Worm (Caenorhabditis elegans) whole organism, late embryonic: ENCODE data around the gene rsef-1.

Experiments used
- C38D4.7 ChIP-seq: fragments of 200-800 bp; sonication (Bioruptor generic); optimal IDR thresholded peaks from 2 replicates; lab custom pipeline; 2018; ENCODE audit warnings: mild to moderate bottlenecking, missing genetic modification characterization, moderate library complexity, missing compliant biosample characterization
- F13H6.1 ChIP-seq: sonication (generic microtip); optimal IDR thresholded peaks from 2 replicates; lab custom pipeline; 2016; ENCODE audit warnings: missing genetic modification characterization, missing compliant biosample characterization
- K02D7.2 ChIP-seq: sonication (generic microtip); optimal IDR thresholded peaks from 2 replicates; lab custom pipeline; 2017; ENCODE audit warnings: mild to moderate bottlenecking, missing genetic modification characterization, missing compliant biosample characterization
- K09A11.1 ChIP-seq: sonication (generic microtip); optimal IDR thresholded peaks from 2 replicates; lab custom pipeline; 2017; ENCODE audit warnings: antibody characterized with exemption, mild to moderate bottlenecking, missing genetic modification characterization, missing compliant biosample characterization; ENCODE audit not compliant: insufficient read depth
- Y22D7AL.16 ChIP-seq: sonication (generic microtip); optimal IDR thresholded peaks from 2 replicates; lab custom pipeline; 2016; ENCODE audit warnings: missing genetic modification characterization, missing compliant biosample characterization
- ahr-1 ChIP-seq: sonication (generic microtip); optimal IDR thresholded peaks from 2 replicates; lab custom pipeline; 2016; ENCODE audit warnings: missing genetic modification characterization, missing compliant biosample characterization
- ceh-18 ChIP-seq: sonication (generic microtip); optimal IDR thresholded peaks from 2 replicates; lab custom pipeline; 2016; ENCODE audit warnings: missing genetic modification characterization, missing compliant biosample characterization
- ceh-19 ChIP-seq: fragments of 200-800 bp; sonication (Bioruptor generic); optimal IDR thresholded peaks from 2 replicates; lab custom pipeline; 2018; ENCODE audit warnings: mild to moderate bottlenecking, missing genetic modification characterization, missing compliant biosample characterization
- ceh-2 ChIP-seq: sonication (generic microtip); optimal IDR thresholded peaks from 2 replicates; lab custom pipeline; 2016; ENCODE audit warnings: missing genotype, missing genetic modification characterization, missing compliant biosample characterization
- ceh-22 ChIP-seq: sonication (generic microtip); optimal IDR thresholded peaks from 2 replicates; lab custom pipeline; 2017; ENCODE audit warnings: missing biosample characterization, missing genetic modification characterization
- ceh-45 ChIP-seq: fragments of 200-800 bp; sonication (Bioruptor generic); IDR thresholded peaks from 2 replicates; pipeline ENCODE4 v1.3.6; 2022; ENCODE audit warnings: missing genetic modification reagents, missing genetic modification characterization, missing compliant biosample characterization
- ceh-48 ChIP-seq: sonication (generic microtip); optimal IDR thresholded peaks from 2 replicates; lab custom pipeline; 2016; ENCODE audit warnings: missing genetic modification characterization, inconsistent platforms, missing compliant biosample characterization
- ceh-6 ChIP-seq: fragments of 200-800 bp; sonication (Bioruptor generic); optimal IDR thresholded peaks from 2 replicates; lab custom pipeline; 2018; ENCODE audit warnings: mild to moderate bottlenecking, missing genetic modification characterization, missing compliant biosample characterization
- elt-2 ChIP-seq: sonication (generic microtip); optimal IDR thresholded peaks from 2 replicates; lab custom pipeline; 2016; ENCODE audit warnings: missing genetic modification reagents, missing genetic modification characterization, missing compliant biosample characterization
- elt-4 ChIP-seq: sonication (generic microtip); optimal IDR thresholded peaks from 2 replicates; lab custom pipeline; 2016; ENCODE audit warnings: missing genetic modification characterization, missing compliant biosample characterization
- eyg-1 ChIP-seq: sonication (generic microtip); optimal IDR thresholded peaks from 2 replicates; lab custom pipeline; 2016; ENCODE audit warnings: missing genotype, missing genetic modification characterization, missing compliant biosample characterization
- fax-1 ChIP-seq: sonication (generic microtip); optimal IDR thresholded peaks from 2 replicates; lab custom pipeline; 2016; ENCODE audit warnings: missing genotype, missing genetic modification characterization, missing compliant biosample characterization
- fkh-6 ChIP-seq: sonication (generic microtip); optimal IDR thresholded peaks from 2 replicates; lab custom pipeline; 2016; ENCODE audit warnings: missing genetic modification characterization, missing compliant biosample characterization
- hlh-13 ChIP-seq: fragments of 200-800 bp; sonication (Bioruptor generic); optimal IDR thresholded peaks from 2 replicates; lab custom pipeline; 2018; ENCODE audit warnings: mild to moderate bottlenecking, missing genetic modification characterization, missing compliant biosample characterization
- hlh-6 ChIP-seq: sonication (generic microtip); optimal IDR thresholded peaks from 2 replicates; lab custom pipeline; 2016; ENCODE audit warnings: missing genotype, missing genetic modification characterization, missing compliant biosample characterization
- hlh-8 ChIP-seq: sonication (generic microtip); optimal IDR thresholded peaks from 2 replicates; lab custom pipeline; 2016; ENCODE audit warnings: missing genotype, missing genetic modification characterization, missing compliant biosample characterization
- lin-11 ChIP-seq: fragments of 200-800 bp; sonication (Bioruptor generic); optimal IDR thresholded peaks from 2 replicates; lab custom pipeline; 2018; ENCODE audit warnings: mild to moderate bottlenecking, missing genetic modification characterization, missing compliant biosample characterization
- mec-3 ChIP-seq: sonication (generic microtip); optimal IDR thresholded peaks from 2 replicates; lab custom pipeline; 2016; ENCODE audit warnings: borderline replicate concordance, missing genetic modification characterization, missing compliant biosample characterization
- nhr-11 ChIP-seq: fragments of 150-350 bp; optimal IDR thresholded peaks from 2 replicates; lab custom pipeline; 2014; ENCODE audit warnings: missing biosample characterization, missing genetic modification characterization
- nhr-232 ChIP-seq: sonication (generic microtip); optimal IDR thresholded peaks from 2 replicates; lab custom pipeline; 2016; ENCODE audit warnings: missing genetic modification characterization, missing compliant biosample characterization
- odd-2 ChIP-seq: sonication (generic microtip); optimal IDR thresholded peaks from 2 replicates; lab custom pipeline; 2017; ENCODE audit warnings: antibody characterized with exemption, mild to moderate bottlenecking, missing genetic modification characterization, missing compliant biosample characterization
- pag-3 ChIP-seq: sonication (generic microtip); optimal IDR thresholded peaks from 2 replicates; lab custom pipeline; 2016; ENCODE audit warnings: missing compliant biosample characterization, missing genetic modification characterization, borderline replicate concordance
- pat-9 ChIP-seq: fragments of 200-800 bp; sonication (Bioruptor generic); optimal IDR thresholded peaks from 2 replicates; lab custom pipeline; 2018; ENCODE audit warnings: mild to moderate bottlenecking, missing genetic modification characterization, moderate library complexity, missing compliant biosample characterization
- pax-1 ChIP-seq: fragments of 150-350 bp; optimal IDR thresholded peaks from 2 replicates; lab custom pipeline; 2014; ENCODE audit warnings: missing biosample characterization, missing genetic modification characterization
- pha-2 ChIP-seq: sonication (generic microtip); optimal IDR thresholded peaks from 2 replicates; lab custom pipeline; 2017; ENCODE audit warnings: mild to moderate bottlenecking, missing genetic modification characterization, missing compliant biosample characterization
- pqm-1 ChIP-seq: sonication (generic microtip); optimal IDR thresholded peaks from 2 replicates; lab custom pipeline; 2016; ENCODE audit warnings: missing genetic modification characterization, missing compliant biosample characterization
- pros-1 ChIP-seq: fragments of 150-350 bp; optimal IDR thresholded peaks from 2 replicates; lab custom pipeline; 2014; ENCODE audit warnings: missing biosample characterization, missing genetic modification reagents, missing genetic modification characterization
- tbx-2 ChIP-seq: sonication (generic microtip); optimal IDR thresholded peaks from 2 replicates; lab custom pipeline; 2016; ENCODE audit warnings: missing genetic modification characterization, missing compliant biosample characterization
- ttx-3 ChIP-seq: sonication (generic microtip); optimal IDR thresholded peaks from 2 replicates; lab custom pipeline; 2016; ENCODE audit warnings: missing genetic modification reagents, missing genetic modification characterization, missing compliant biosample characterization
- unc-3 ChIP-seq, 2 experiments: fragments of 200-800 bp in 1 of 2; sonication (Bioruptor generic) in 1 of 2; sonication (generic microtip) in 1 of 2; conservative IDR thresholded peaks in 1 of 2; optimal IDR thresholded peaks in 1 of 2; 2 replicates each; pipeline versions ENCODE4 v1.3.6 to Lab custom; 2016 to 2022; ENCODE audit warnings: missing compliant biosample characterization in 2 of 2, missing genetic modification characterization in 2 of 2, missing genetic modification reagents in 1 of 2
- unc-42 ChIP-seq: sonication (generic microtip); optimal IDR thresholded peaks from 2 replicates; lab custom pipeline; 2016; ENCODE audit warnings: missing genotype, missing genetic modification characterization, missing compliant biosample characterization
- unc-55 ChIP-seq: sonication (generic microtip); optimal IDR thresholded peaks from 2 replicates; lab custom pipeline; 2017; ENCODE audit warnings: missing biosample characterization, missing genetic modification reagents, missing genetic modification characterization
- ztf-16 ChIP-seq: sonication (generic microtip); optimal IDR thresholded peaks from 2 replicates; lab custom pipeline; 2017; ENCODE audit warnings: missing genetic modification characterization, missing compliant biosample characterization

The rsef-1 gene

DNA sequence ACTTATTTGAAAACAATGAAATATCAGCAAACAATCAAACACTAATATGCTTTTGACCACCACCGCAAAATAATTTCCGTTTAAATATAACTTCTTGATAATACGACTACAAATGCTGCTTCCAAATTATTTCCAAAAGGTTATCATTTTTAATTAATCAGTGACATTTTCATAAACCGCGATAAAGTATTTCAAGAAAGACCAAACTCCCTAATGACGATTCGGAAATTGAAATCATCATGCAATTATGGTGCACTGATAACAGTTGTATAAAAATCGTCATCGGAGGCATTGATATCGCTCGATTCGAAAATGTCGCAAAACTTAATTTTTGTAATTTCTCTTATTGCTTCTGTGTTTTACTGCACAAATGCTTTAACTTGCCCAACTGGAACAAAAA, 27.7 kb downstream of the rsef-1 start, which contains the start of gene clec-265:
Gene clec-265 (plus strand): TSS at position 300 of the 400 bp plus-strand sequence.
- TF ChIP-seq ceh-48 (tag; lab: Kevin White, UChicago) (no peak), hlh-13 (no peak), C38D4.7 (GFP tag; lab: Kevin White, UChicago) (no peak), ztf-16 (no peak), unc-3 (GFP tag; conservative IDR thresholded peaks at IDR 0.05; lab: Robert Waterston, UW) (no peak), unc-3 (tag; optimal IDR thresholded peaks at IDR 0.05; lab: Kevin White, UChicago) (no peak), nhr-11 (tag; lab: Kevin White, UChicago) (no peak), pqm-1 (tag; lab: Kevin White, UChicago) (no peak), fkh-6 (tag; lab: Kevin White, UChicago) (no peak), fax-1 (tag; lab: Kevin White, UChicago) (no peak), nhr-232 (tag; lab: Kevin White, UChicago) (no peak), K09A11.1 (tag; lab: Kevin White, UChicago) (no peak), unc-42 (tag; lab: Kevin White, UChicago) (no peak), elt-2 (no peak), ceh-2 (tag; lab: Kevin White, UChicago) (no peak), pha-2 (tag; lab: Kevin White, UChicago) (no peak), tbx-2 (no peak), eyg-1 (tag; lab: Kevin White, UChicago) (no peak), Y22D7AL.16 (no peak), ttx-3 (no peak)

DNA sequence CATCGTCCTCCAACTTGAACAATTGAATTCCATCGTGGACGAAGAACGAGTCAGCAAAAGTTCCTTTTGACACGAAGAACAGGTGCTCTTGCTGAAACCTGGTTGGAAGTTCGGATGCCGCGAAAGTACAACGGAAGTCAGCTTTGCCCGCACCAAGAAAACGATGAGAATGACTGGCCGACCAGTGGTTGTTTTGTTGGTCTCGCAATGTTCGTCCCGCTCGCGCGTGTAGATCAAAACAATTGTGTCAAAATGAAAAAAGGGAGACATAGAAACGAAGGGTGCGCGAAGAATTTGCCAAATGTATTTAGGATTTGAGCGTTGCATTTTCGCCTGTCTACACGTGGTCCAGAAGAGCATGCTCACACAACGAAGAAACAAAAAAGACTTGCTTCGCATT, 30.2 kb downstream of the rsef-1 start, which contains the start of gene M02F4.1:
Gene M02F4.1 (minus strand): TSS at position 101 of the 400 bp plus-strand sequence.
- no peak for TF ChIP-seq pha-2 (tag; lab: Kevin White, UChicago)
- TF ChIP-seq ahr-1 (tag; lab: Kevin White, UChicago) = no peak
- no peak for TF ChIP-seq tbx-2
- no peak for TF ChIP-seq ceh-2 (tag; lab: Kevin White, UChicago)
- no peak for TF ChIP-seq mec-3 (tag; lab: Kevin White, UChicago)
- no peak for TF ChIP-seq pax-1 (tag; lab: Kevin White, UChicago)
- no peak for TF ChIP-seq K02D7.2 (tag; lab: Kevin White, UChicago)
- no peak for TF ChIP-seq odd-2
- TF ChIP-seq pat-9 (tag; lab: Kevin White, UChicago) = no peak
- no peak for TF ChIP-seq ceh-19 (GFP tag; lab: Kevin White, UChicago)
- no peak for TF ChIP-seq pros-1
- no peak for TF ChIP-seq unc-42 (tag; lab: Kevin White, UChicago)
- TF ChIP-seq ceh-48 (tag; lab: Kevin White, UChicago) = no peak
- TF ChIP-seq pqm-1 (tag; lab: Kevin White, UChicago) = no peak
- TF ChIP-seq lin-11 = no peak
- TF ChIP-seq ceh-22 (tag; lab: Kevin White, UChicago) = no peak
- TF ChIP-seq ceh-45 (GFP tag; lab: Robert Waterston, UW) = no peak
- TF ChIP-seq nhr-11 (tag; lab: Kevin White, UChicago) = no peak

DNA sequence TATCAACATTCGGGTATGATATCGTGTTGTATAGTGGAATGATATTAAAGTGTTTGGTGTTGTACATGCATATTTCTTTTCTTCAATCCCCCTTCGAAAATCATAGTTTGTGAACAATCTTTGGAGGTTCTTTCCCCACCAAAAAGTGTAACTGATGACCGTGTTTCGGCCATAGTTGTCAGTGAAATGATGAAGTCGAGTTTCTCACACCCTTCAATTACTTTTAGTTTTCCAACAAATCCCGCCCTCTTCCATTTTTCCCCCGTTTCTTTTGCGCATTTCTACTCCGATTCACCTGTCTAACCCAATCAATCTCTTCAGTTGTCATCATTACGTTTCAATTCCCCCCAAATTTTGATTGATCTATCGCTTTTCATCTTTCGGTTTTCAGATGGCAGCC, 34.1 kb downstream of the rsef-1 start:
- TF ChIP-seq ceh-48 (tag; lab: Kevin White, UChicago) = no peak
- no peak for TF ChIP-seq hlh-6 (tag; lab: Kevin White, UChicago)
- no peak for TF ChIP-seq C38D4.7 (GFP tag; lab: Kevin White, UChicago)
- TF ChIP-seq ceh-18 = no peak

DNA sequence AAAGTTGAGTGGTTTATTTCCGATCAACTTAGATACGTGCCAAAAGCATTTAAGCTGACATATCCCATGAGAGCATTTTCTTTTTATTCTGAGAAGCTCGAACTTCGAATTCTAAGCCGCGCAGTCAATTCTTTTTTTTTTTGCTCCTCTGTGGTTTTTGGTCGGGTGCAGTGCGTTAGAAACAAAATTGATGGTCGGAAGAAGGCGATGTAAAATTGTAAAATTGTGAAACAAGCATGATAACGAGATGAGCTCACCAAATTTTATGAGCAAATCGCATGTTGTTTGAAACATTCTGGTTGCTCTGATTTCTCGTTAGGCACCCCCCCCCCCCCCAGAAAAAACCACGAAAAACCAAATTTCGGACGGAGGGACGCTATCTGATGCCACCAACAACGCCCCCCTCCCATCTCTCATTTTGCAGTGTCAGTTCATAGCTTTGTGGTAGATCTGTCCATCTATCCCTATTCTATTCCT, 34.5 kb downstream of the rsef-1 start, which contains the start of gene aqp-7:
Gene aqp-7 (plus strand): TSS at position 427 of the 477 bp plus-strand sequence.
- TF ChIP-seq tbx-2 = no peak
- no peak for TF ChIP-seq unc-55 (GFP tag; lab: Kevin White, UChicago)
- no peak for TF ChIP-seq unc-42 (tag; lab: Kevin White, UChicago)
- TF ChIP-seq eyg-1 (tag; lab: Kevin White, UChicago) = no peak
- no peak for TF ChIP-seq ceh-6 (GFP tag; lab: Kevin White, UChicago)
- TF ChIP-seq ztf-16 = no peak
- no peak for TF ChIP-seq pha-2 (tag; lab: Kevin White, UChicago)
- TF ChIP-seq F13H6.1 (tag; lab: Kevin White, UChicago) = no peak
- TF ChIP-seq nhr-11 (tag; lab: Kevin White, UChicago) = no peak
- TF ChIP-seq hlh-13 = no peak
- TF ChIP-seq elt-4 (tag; lab: Kevin White, UChicago) = no peak
- TF ChIP-seq hlh-8 (tag; lab: Kevin White, UChicago) = no peak
- no peak for TF ChIP-seq pag-3 (tag; lab: Kevin White, UChicago)
